Worm (Caenorhabditis elegans) whole organism, L4 larva: ENCODE data around the gene K06H6.4.

Experiments
- F49E8.2 ChIP-seq: sonication (generic microtip); optimal IDR thresholded peaks from 2 replicates; lab custom pipeline; 2016; ENCODE audit warnings: missing compliant biosample characterization, mild to moderate bottlenecking, missing genetic modification characterization, borderline replicate concordance
- nhr-25 ChIP-seq: sonication (generic microtip); optimal IDR thresholded peaks from 2 replicates; lab custom pipeline; 2017; ENCODE audit warnings: missing genetic modification characterization, mild to moderate bottlenecking, missing compliant biosample characterization, antibody characterized with exemption, moderate library complexity, borderline replicate concordance; ENCODE audit not compliant: insufficient read depth

DNA sequence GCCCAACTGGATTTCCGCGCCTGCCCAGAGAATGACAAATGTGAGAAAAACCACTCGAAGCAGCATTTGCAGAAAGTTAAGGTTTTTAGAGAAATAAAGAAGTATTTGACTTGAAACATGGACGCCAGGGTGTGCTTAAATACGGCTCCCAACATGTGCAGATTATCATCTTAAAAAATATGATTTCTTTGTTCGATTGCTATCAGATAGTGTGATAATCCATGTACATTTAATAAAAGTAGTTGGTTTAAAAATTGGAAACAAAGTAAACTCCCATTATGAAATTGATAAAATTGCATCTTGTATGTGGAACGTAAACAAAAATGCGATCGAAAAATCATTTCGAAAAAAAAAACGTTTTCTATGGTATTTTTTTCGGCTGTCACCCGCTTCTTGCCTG is 48.5 kb downstream of the K06H6.4 start, which contains the start of gene F48G7.8:
- no peak for TF ChIP-seq F49E8.2 (tag; lab: Kevin White, UChicago)
- no peak for TF ChIP-seq nhr-25 (tag; lab: Kevin White, UChicago)
